Worm (Caenorhabditis elegans): ENCODE results near the gene R148.7.

DNA sequence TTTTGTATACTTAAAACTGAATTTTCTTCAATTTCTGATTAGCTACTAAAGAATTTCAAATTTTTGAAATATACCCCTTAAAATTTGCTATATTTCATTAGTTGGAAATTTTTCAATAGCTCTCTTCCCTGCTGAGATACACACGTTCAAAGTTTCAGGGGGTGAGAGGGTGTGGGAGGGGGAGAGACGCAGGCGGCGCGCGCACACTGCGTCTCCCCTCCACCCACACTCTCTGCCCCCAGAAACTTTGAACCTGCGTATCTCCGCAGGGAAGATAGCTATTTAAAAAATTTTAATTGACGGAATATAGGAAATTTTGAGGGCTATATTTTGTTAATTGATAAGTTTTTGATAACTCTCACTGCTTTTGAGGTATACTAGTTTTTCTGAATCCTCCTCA lies 24.5 kb upstream of the R148.7 start:
- TF ChIP-seq unc-62 (GFP tag; optimal IDR thresholded peaks at IDR 0.05), result no peak
- TF ChIP-seq nhr-23 (tag; optimal IDR thresholded peaks at IDR 0.05), result no peak
- no peak for TF ChIP-seq zag-1 (tag; optimal IDR thresholded peaks at IDR 0.05)
- TF ChIP-seq skn-1 (tag; optimal IDR thresholded peaks at IDR 0.05), result no peak
- no peak for TF ChIP-seq nhr-21 (tag; optimal IDR thresholded peaks at IDR 0.05)
- no peak for TF ChIP-seq lin-39 (tag; optimal IDR thresholded peaks at IDR 0.05)
- TF ChIP-seq C34F6.9 (tag; optimal IDR thresholded peaks at IDR 0.05), result no peak
- TF ChIP-seq snpc-4 (tag; optimal IDR thresholded peaks at IDR 0.05), result no peak
- no peak for TF ChIP-seq mbf-1 (tag; optimal IDR thresholded peaks at IDR 0.05)
- TF ChIP-seq blmp-1 (tag; optimal IDR thresholded peaks at IDR 0.05; ENCODE audit: insufficient read depth), result no peak
- no peak for TF ChIP-seq unc-39 (tag; optimal IDR thresholded peaks at IDR 0.05)
